Worm (Caenorhabditis elegans) whole organism, L3 larva: Measurements from ENCODE around the gene F40F9.10.
A peak's percentile ranks its signal among the peaks of the same experiment; 100 is the strongest.

ENCODE experiments used
- R02D3.7 ChIP-seq: fragments of 150-350 bp; optimal IDR thresholded peaks from 2 replicates; lab custom pipeline; 2014; ENCODE audit warnings: missing biosample characterization, missing genetic modification characterization
- elt-1 ChIP-seq: fragments of 150-350 bp; optimal IDR thresholded peaks from 2 replicates; lab custom pipeline; 2014; ENCODE audit warnings: missing biosample characterization, missing genetic modification characterization
- elt-3 ChIP-seq, 3 experiments: fragments of 150-350 bp in 1 of 3; sonication (generic microtip) in 2 of 3; optimal IDR thresholded peaks; 2 replicates in 2 of 3; 4 replicates in 1 of 3; lab custom pipeline; 2014 to 2017; ENCODE audit warnings: missing biosample characterization in 3 of 3, missing genetic modification characterization in 3 of 3
- fkh-2 ChIP-seq: fragments of 150-350 bp; optimal IDR thresholded peaks from 2 replicates; lab custom pipeline; 2014; ENCODE audit warnings: missing biosample characterization, missing genetic modification reagents, missing genetic modification characterization
- hmg-11 ChIP-seq: sonication (generic microtip); optimal IDR thresholded peaks from 2 replicates; lab custom pipeline; 2016; ENCODE audit warnings: missing genetic modification characterization, missing compliant biosample characterization
- lin-39 ChIP-seq: fragments of 150-350 bp; optimal IDR thresholded peaks from 2 replicates; lab custom pipeline; 2018; ENCODE audit warnings: missing biosample characterization, missing genetic modification reagents, missing genetic modification characterization
- mdl-1 ChIP-seq: fragments of 150-350 bp; optimal IDR thresholded peaks from 2 replicates; lab custom pipeline; 2014; ENCODE audit warnings: missing biosample characterization, missing genetic modification characterization
- nhr-12 ChIP-seq: fragments of 150-350 bp; optimal IDR thresholded peaks from 2 replicates; lab custom pipeline; 2014; ENCODE audit warnings: missing biosample characterization, missing genetic modification characterization
- nhr-23 ChIP-seq: fragments of 150-350 bp; optimal IDR thresholded peaks from 2 replicates; lab custom pipeline; 2014; ENCODE audit warnings: missing biosample characterization, missing genetic modification reagents, missing genetic modification characterization

DNA sequence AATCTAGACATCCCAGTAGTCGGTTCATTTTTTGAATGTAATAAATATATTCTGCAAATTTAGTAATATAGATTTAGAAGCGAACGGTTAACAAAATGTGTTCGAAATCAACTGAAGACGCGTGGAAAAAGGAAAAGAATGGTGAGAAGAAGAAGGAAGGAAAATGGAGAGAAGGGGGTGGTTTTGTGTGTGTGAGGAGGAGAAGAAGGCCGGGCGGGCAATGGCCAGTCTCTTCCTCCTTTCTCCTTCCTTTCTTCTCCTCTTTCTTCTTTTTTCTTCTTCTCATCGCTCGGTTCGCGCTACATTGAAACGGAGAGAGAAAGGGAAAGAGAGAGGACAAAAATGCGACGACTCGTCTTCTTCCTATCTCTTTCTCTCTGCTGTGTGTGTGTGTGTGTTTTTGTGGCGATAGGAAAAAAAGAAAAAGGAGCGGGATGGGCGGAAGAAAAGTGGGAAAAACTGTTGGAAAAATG, 21.3 kb downstream of the F40F9.10 start, which contains the start of gene ztf-9:
- TF ChIP-seq R02D3.7 (tag; lab: Kevin White, UChicago) = no peak
- TF ChIP-seq fkh-2 (tag; lab: Kevin White, UChicago) = no peak
- no peak for TF ChIP-seq mdl-1 (tag; lab: Kevin White, UChicago)
- TF ChIP-seq nhr-23 (tag; lab: Kevin White, UChicago) = no peak
- TF ChIP-seq nhr-12 (tag; lab: Kevin White, UChicago) = no peak
- TF ChIP-seq elt-1 = no peak
- peak; percentile 59 for TF ChIP-seq lin-39 (tag; lab: Kevin White, UChicago)
- peak; percentile 45 for TF ChIP-seq hmg-11
- TF ChIP-seq elt-3 (tag; optimal IDR thresholded peaks at IDR 0.05; lab: Kevin White, UChicago) = no peak
